Fruit fly (Drosophila melanogaster) whole organism, wandering third instar larva: ENCODE results near the gene Rel.

Experiments used
- GATAd ChIP-seq: sonication (Bioruptor generic); optimal IDR thresholded peaks from 2 replicates; lab custom pipeline; 2016; ENCODE audit warnings: missing biosample characterization, missing genetic modification characterization
- fru ChIP-seq: fragments of 200-800 bp; sonication (Bioruptor generic); optimal IDR thresholded peaks from 3 replicates; lab custom pipeline; 2016; ENCODE audit warnings: missing biosample characterization, mild to moderate bottlenecking, missing genetic modification characterization

DNA sequence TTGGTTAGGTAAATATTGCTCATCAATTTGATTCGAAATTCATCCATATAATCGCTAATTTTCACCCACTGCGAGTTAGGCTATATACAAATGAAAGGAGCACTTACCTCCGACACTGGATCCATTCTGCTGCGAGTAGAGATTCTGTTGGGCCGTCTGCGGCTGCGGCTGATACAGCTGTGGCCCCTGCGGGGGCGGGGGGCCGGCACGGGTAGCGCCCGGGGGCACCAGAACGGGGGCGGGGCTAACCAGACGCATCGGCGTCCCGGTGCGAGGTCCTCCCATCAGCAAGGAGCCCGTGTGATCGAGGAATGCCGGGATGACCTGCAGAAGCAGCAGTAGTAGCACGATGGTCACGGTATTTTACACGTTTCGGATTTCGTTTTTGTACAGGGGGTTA, 31.9 kb upstream of the Rel start:
- no peak for TF ChIP-seq fru (GFP tag; lab: Kevin White, UChicago)
- TF ChIP-seq GATAd (GFP tag; lab: Kevin White, UChicago), result no peak
